Worm (Caenorhabditis elegans) whole organism, young adult: ENCODE data around the gene Y40H7A.10.

ENCODE experiments used
- C17E4.6 ChIP-seq: fragments of 200-800 bp; sonication (Bioruptor generic); IDR thresholded peaks from 2 replicates; pipeline ENCODE4 v1.3.6; 2022; ENCODE audit warnings: missing genetic modification reagents, missing genetic modification characterization, missing compliant biosample characterization
- F23B12.7 ChIP-seq: sonication (generic microtip); optimal IDR thresholded peaks from 2 replicates; lab custom pipeline; 2017; ENCODE audit warnings: missing genetic modification characterization, mild to moderate bottlenecking, missing compliant biosample characterization, antibody characterized with exemption, moderate library complexity; ENCODE audit not compliant: insufficient read depth
- F49E8.2 ChIP-seq: sonication (generic microtip); optimal IDR thresholded peaks from 3 replicates; lab custom pipeline; 2017; ENCODE audit warnings: missing genetic modification characterization, mild to moderate bottlenecking, missing compliant biosample characterization, antibody characterized with exemption, moderate library complexity; ENCODE audit not compliant: insufficient read depth
- F55B11.4 ChIP-seq: sonication (generic microtip); optimal IDR thresholded peaks from 2 replicates; lab custom pipeline; 2016; ENCODE audit warnings: missing compliant biosample characterization, missing genetic modification characterization, borderline replicate concordance; ENCODE audit not compliant: insufficient read depth
- attf-6 ChIP-seq: fragments of 200-800 bp; sonication (Bioruptor generic); IDR thresholded peaks from 2 replicates; pipeline ENCODE4 v1.3.6; 2022; ENCODE audit warnings: missing genetic modification reagents, missing genetic modification characterization, missing compliant biosample characterization
- ceh-58 ChIP-seq: fragments of 200-800 bp; sonication (Bioruptor generic); IDR thresholded peaks from 2 replicates; pipeline ENCODE4 v1.3.6; 2022; ENCODE audit warnings: missing genetic modification characterization, missing compliant biosample characterization
- chd-7 ChIP-seq: sonication (generic microtip); optimal IDR thresholded peaks from 2 replicates; lab custom pipeline; 2016; ENCODE audit warnings: mild to moderate bottlenecking, missing genetic modification characterization, moderate library complexity, missing compliant biosample characterization
- dox-1 ChIP-seq: fragments of 200-800 bp; sonication (Bioruptor generic); IDR thresholded peaks from 2 replicates; pipeline ENCODE4 v1.3.6; 2022; ENCODE audit warnings: missing genetic modification reagents, missing genetic modification characterization, missing compliant biosample characterization
- dpl-1 ChIP-seq: fragments of 150-350 bp; optimal IDR thresholded peaks from 2 replicates; lab custom pipeline; 2014; ENCODE audit warnings: missing biosample characterization, missing genetic modification reagents, missing genetic modification characterization
- fkh-3 ChIP-seq: sonication (generic microtip); optimal IDR thresholded peaks from 2 replicates; lab custom pipeline; 2016; ENCODE audit warnings: mild to moderate bottlenecking, missing genetic modification characterization, missing compliant biosample characterization
- hsf-1 ChIP-seq: fragments of 200-800 bp; sonication (Bioruptor generic); IDR thresholded peaks from 2 replicates; pipeline ENCODE4 v1.3.6; 2022; ENCODE audit warnings: missing genetic modification reagents, missing genetic modification characterization, missing compliant biosample characterization
- let-526 ChIP-seq: fragments of 200-800 bp; sonication (Bioruptor generic); IDR thresholded peaks from 2 replicates; pipeline ENCODE4 v1.3.6; 2022; ENCODE audit warnings: missing genetic modification reagents, missing genetic modification characterization, missing compliant biosample characterization
- lir-1 ChIP-seq: fragments of 200-800 bp; sonication (Bioruptor generic); conservative IDR thresholded peaks from 2 replicates; pipeline ENCODE4 v1.3.6; 2022; ENCODE audit warnings: missing genetic modification reagents, missing genetic modification characterization, missing compliant biosample characterization
- rpc-1 ChIP-seq, 2 experiments: fragments of 150-350 bp in 1 of 2; sonication (generic microtip) in 1 of 2; optimal IDR thresholded peaks; 2 replicates each; lab custom pipeline; 2014 to 2018; ENCODE audit warnings: missing biosample characterization in 1 of 2, missing genetic modification characterization in 1 of 2, missing genetic modification reagents in 1 of 2, missing genotype in 1 of 2
- snpc-4 ChIP-seq, 5 experiments: fragments of 150-350 bp in 1 of 5; sonication (generic microtip) in 4 of 5; optimal IDR thresholded peaks; 2 replicates each; lab custom pipeline; 2014 to 2018; ENCODE audit warnings: missing genetic modification characterization in 5 of 5, missing biosample characterization in 3 of 5, antibody characterized with exemption in 2 of 5, mild to moderate bottlenecking in 2 of 5, missing compliant biosample characterization in 2 of 5, missing genotype in 2 of 5, moderate library complexity in 2 of 5, missing genetic modification reagents in 1 of 5
- somi-1 ChIP-seq: fragments of 200-800 bp; sonication (Bioruptor generic); optimal IDR thresholded peaks from 2 replicates; lab custom pipeline; 2018; ENCODE audit warnings: mild to moderate bottlenecking, missing genetic modification characterization, missing compliant biosample characterization

Y40H7A.10 gene

ce11 chrIV:15166678-15167077 lies 48.7 kb downstream of the Y40H7A.10 start:
- TF ChIP-seq hsf-1 (peak; percentile 96), dox-1 (GFP tag; lab: Robert Waterston, UW) (peak; percentile 73; the same call in 1 of the 2 replicates), attf-6 (GFP tag; lab: Robert Waterston, UW) (peak; percentile 45; the same call in 1 of the 2 replicates)

- TF ChIP-seq hsf-1, result no peak
- TF ChIP-seq F23B12.7, result no peak
- no peak for TF ChIP-seq ceh-58 (GFP tag; lab: Robert Waterston, UW)
- no peak for TF ChIP-seq chd-7 (tag; lab: Kevin White, UChicago)
- TF ChIP-seq dpl-1, result no peak
- no peak for TF ChIP-seq F55B11.4
- no peak for TF ChIP-seq somi-1
- TF ChIP-seq dox-1 (GFP tag; lab: Robert Waterston, UW), result no peak
- no peak for TF ChIP-seq fkh-3 (tag; lab: Kevin White, UChicago)
- no peak for TF ChIP-seq let-526
- TF ChIP-seq C17E4.6 (GFP tag; lab: Robert Waterston, UW), result no peak
- no peak for TF ChIP-seq F49E8.2 (tag; lab: Kevin White, UChicago)
- TF ChIP-seq attf-6 (GFP tag; lab: Robert Waterston, UW), result peak; percentile 76; the same call in 1 of the 2 replicates
- no peak for TF ChIP-seq lir-1 (GFP tag; lab: Robert Waterston, UW)
- TF ChIP-seq rpc-1 (optimal IDR thresholded peaks at IDR 0.05; lab: Kevin White, UChicago), result no peak
- no peak for TF ChIP-seq rpc-1 (tag; optimal IDR thresholded peaks at IDR 0.05; lab: Kevin White, UChicago)
- TF ChIP-seq snpc-4 (GFP tag; optimal IDR thresholded peaks at IDR 0.05; lab: Kevin White, UChicago), result no peak
- peak in 1 of 4 experiments; percentile 45 for TF ChIP-seq snpc-4 (tag; optimal IDR thresholded peaks at IDR 0.05; lab: Kevin White, UChicago)
These were observed 49.8 kb downstream of the Y40H7A.10 start for ce11 chrIV:15165602-15166001.
